Fruit fly (Drosophila melanogaster): ENCODE results near the gene CG2225.

Gene CG2225

DNA sequence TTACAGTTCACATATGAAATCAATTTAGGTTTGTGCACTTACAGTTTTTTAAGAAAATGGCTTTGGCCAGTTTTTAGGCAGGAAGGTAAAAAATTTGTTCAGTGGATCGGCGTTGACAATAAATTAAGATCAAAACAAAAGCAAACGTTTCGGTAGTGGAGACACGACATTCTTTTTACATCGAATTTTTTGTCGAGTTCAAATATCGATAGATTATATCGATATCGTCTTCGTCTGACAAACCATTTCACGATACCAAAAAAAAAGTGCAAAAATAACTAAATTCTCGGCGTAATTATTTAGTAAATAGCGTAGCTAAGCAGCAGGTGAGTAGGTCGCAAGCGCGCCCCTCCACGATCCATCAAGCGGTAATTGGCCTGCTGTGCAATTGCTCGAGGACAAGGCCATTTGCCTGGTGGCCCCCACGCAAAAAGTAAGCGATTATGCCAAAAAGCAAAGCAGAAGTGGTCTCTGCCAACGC, 18.8 kb downstream of the CG2225 start, which contains the start of gene Cul2 (continued):
- TF ChIP-seq nom (GFP tag; optimal IDR thresholded peaks at IDR 0.05): no peak
- TF ChIP-seq Mrtf (GFP tag; IDR thresholded peaks at IDR 0.05): no peak
- no peak for TF ChIP-seq CG34376 (GFP tag; optimal IDR thresholded peaks at IDR 0.05)
- peak; percentile 93 for TF ChIP-seq CG17802 (tag; optimal IDR thresholded peaks at IDR 0.05)
- no peak for TF ChIP-seq Spps (tag; optimal IDR thresholded peaks at IDR 0.05)
- no peak for TF ChIP-seq CG10654 (GFP tag; optimal IDR thresholded peaks at IDR 0.05)
- no peak for TF ChIP-seq fd102C (GFP tag; optimal IDR thresholded peaks at IDR 0.05)
- peak; percentile 84 for TF ChIP-seq CG16813 (GFP tag; IDR thresholded peaks at IDR 0.05; ENCODE audit: partially characterized antibody)
- no peak for TF ChIP-seq Lpt (GFP tag; optimal IDR thresholded peaks at IDR 0.05)
- TF ChIP-seq CG18011 (GFP tag; optimal IDR thresholded peaks at IDR 0.05): no peak
- no peak for TF ChIP-seq fu2 (GFP tag; optimal IDR thresholded peaks at IDR 0.05)
- TF ChIP-seq CG30020 (tag; optimal IDR thresholded peaks at IDR 0.05): peak; percentile 97
- no peak for TF ChIP-seq odd (GFP tag; optimal IDR thresholded peaks at IDR 0.05)
- TF ChIP-seq CG31365 (tag; optimal IDR thresholded peaks at IDR 0.05): no peak
- TF ChIP-seq HLH3B (GFP tag; IDR thresholded peaks at IDR 0.05): no peak
- no peak for TF ChIP-seq btn (GFP tag; optimal IDR thresholded peaks at IDR 0.05)
- TF ChIP-seq gt (GFP tag; IDR thresholded peaks at IDR 0.05): no peak
- peak; percentile 41 for TF ChIP-seq Chrac-16 (GFP tag; optimal IDR thresholded peaks at IDR 0.05)
- TF ChIP-seq CG18476 (GFP tag; optimal IDR thresholded peaks at IDR 0.05): no peak
- peak; percentile 10 for TF ChIP-seq Dad (GFP tag; optimal IDR thresholded peaks at IDR 0.05)
- TF ChIP-seq CG11247 (GFP tag; IDR thresholded peaks at IDR 0.05): no peak
- peak; percentile 60 for TF ChIP-seq CG2120 (GFP tag; optimal IDR thresholded peaks at IDR 0.05)
- TF ChIP-seq disco-r (GFP tag; optimal IDR thresholded peaks at IDR 0.05): peak; percentile 22
- TF ChIP-seq Med (GFP tag): peak; percentile 89
- TF ChIP-seq CG2678 (tag; optimal IDR thresholded peaks at IDR 0.05): no peak
- TF ChIP-seq knrl (GFP tag; IDR thresholded peaks at IDR 0.05; ENCODE audit: partially characterized antibody): peak; percentile 88; the same call in 2 of the 3 replicates
- TF ChIP-seq CG4854 (GFP tag; optimal IDR thresholded peaks at IDR 0.05): no peak
- peak; percentile 43; the same call in 1 of the 2 replicates for TF ChIP-seq E2f2 (GFP tag; IDR thresholded peaks at IDR 0.05)
- TF ChIP-seq grn (GFP tag; optimal IDR thresholded peaks at IDR 0.05): no peak
- TF ChIP-seq rib (GFP tag; IDR thresholded peaks at IDR 0.05): peak; percentile 64
- no peak for TF ChIP-seq abd-A (tag; optimal IDR thresholded peaks at IDR 0.05)
- TF ChIP-seq ems (GFP tag; optimal IDR thresholded peaks at IDR 0.05): peak; percentile 22
- no peak for TF ChIP-seq CG18262 (tag; optimal IDR thresholded peaks at IDR 0.05)
- peak; percentile 42 for TF ChIP-seq HmgD (GFP tag; optimal IDR thresholded peaks at IDR 0.05)
- TF ChIP-seq CG2875 (GFP tag; optimal IDR thresholded peaks at IDR 0.05): no peak
- no peak for TF ChIP-seq ab (GFP tag; optimal IDR thresholded peaks at IDR 0.05)
- no peak for TF ChIP-seq CG14667 (GFP tag; IDR thresholded peaks at IDR 0.05)
- TF ChIP-seq kay (GFP tag; optimal IDR thresholded peaks at IDR 0.05): no peak
- TF ChIP-seq PHDP (tag; optimal IDR thresholded peaks at IDR 0.05): no peak
- no peak for TF ChIP-seq CG4282 (GFP tag; optimal IDR thresholded peaks at IDR 0.05)
- no peak for TF ChIP-seq dmrt99B (tag; optimal IDR thresholded peaks at IDR 0.05)
- TF ChIP-seq CG8089 (GFP tag; optimal IDR thresholded peaks at IDR 0.05): peak; percentile 37
- peak; percentile 57 for TF ChIP-seq pzg (GFP tag; optimal IDR thresholded peaks at IDR 0.05)
- TF ChIP-seq CG8765 (GFP tag; IDR thresholded peaks at IDR 0.05): no peak
- TF ChIP-seq pb (GFP tag; optimal IDR thresholded peaks at IDR 0.05): no peak
- TF ChIP-seq grau (tag; optimal IDR thresholded peaks at IDR 0.05): no peak
- TF ChIP-seq dan (GFP tag; IDR thresholded peaks at IDR 0.05): no peak
- TF ChIP-seq ash1 (GFP tag; optimal IDR thresholded peaks at IDR 0.05): no peak
- TF ChIP-seq Optix (GFP tag; IDR thresholded peaks at IDR 0.05): no peak
- no peak for TF ChIP-seq Ssrp (tag; optimal IDR thresholded peaks at IDR 0.05)
- no peak for TF ChIP-seq ac (GFP tag; optimal IDR thresholded peaks at IDR 0.05)
- TF ChIP-seq z (GFP tag; IDR thresholded peaks at IDR 0.05): no peak

Data from whole organism, embryonic.